Fruit fly (Drosophila melanogaster): ENCODE data around the gene CG34296.

DNA sequence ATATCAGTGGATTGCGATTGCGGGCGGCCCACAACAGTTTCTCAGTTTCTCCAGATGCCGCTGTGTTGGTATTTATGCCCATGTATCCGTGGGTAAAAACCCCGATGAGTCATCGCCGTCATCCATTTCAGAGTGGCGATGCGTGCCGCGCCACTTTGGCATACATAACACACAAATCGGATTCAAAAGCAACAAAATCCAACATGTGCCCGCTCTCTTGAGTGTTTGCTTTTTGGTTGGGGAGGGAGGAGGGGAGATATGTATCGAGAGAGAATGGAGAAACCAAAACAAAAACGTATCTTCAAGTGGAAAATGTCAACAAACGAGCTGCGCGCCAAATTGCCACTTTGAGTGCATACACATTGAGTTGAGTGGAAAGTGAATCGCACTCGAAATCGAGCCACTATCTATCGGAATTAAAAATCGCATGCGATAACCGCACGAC is 49.3 kb downstream of the CG34296 start:
- TF ChIP-seq Ets98B (GFP tag; IDR thresholded peaks at IDR 0.05) (no peak; the same call in 1 of the 2 replicates), CG34367 (tag; optimal IDR thresholded peaks at IDR 0.05) (no peak), CG13204 (GFP tag; optimal IDR thresholded peaks at IDR 0.05) (no peak), EcR (GFP tag; optimal IDR thresholded peaks at IDR 0.05) (peak; percentile 83), Snoo (tag; optimal IDR thresholded peaks at IDR 0.05) (no peak), CG17806 (tag; optimal IDR thresholded peaks at IDR 0.05) (no peak), Pif1A (GFP tag; optimal IDR thresholded peaks at IDR 0.05) (no peak), CG4496 (GFP tag; IDR thresholded peaks at IDR 0.05) (no peak)
